Worm (Caenorhabditis elegans): ENCODE results near the gene unc-26.

The unc-26 gene

ce11 chrIV:13253841-13254240 lies 18.5 kb downstream of the unc-26 start, which contains the start of gene ttr-45 (continued):
- TF ChIP-seq nfyb-1 (GFP tag; IDR thresholded peaks at IDR 0.05) (no peak), zim-3 (tag; optimal IDR thresholded peaks at IDR 0.05) (no peak), hrde-1 (tag; optimal IDR thresholded peaks at IDR 0.05; ENCODE audit: borderline replicate concordance) (no peak), ztf-26 (tag; optimal IDR thresholded peaks at IDR 0.05) (no peak), tbp1 (GFP tag; optimal IDR thresholded peaks at IDR 0.05) (peak; percentile 27), ztf-22 (GFP tag; optimal IDR thresholded peaks at IDR 0.05) (peak; percentile 48), F57A8.1 (GFP tag; optimal IDR thresholded peaks at IDR 0.05) (no peak)

ce11 chrIV:13252211-13252610 lies 20.1 kb downstream of the unc-26 start, which contains the start of gene ttr-51:
TSS of gene ttr-51 (minus strand) at chrIV:13252311.
- no peak for TF ChIP-seq nfya-1 (tag; optimal IDR thresholded peaks at IDR 0.05; ENCODE audit: borderline replicate concordance, insufficient read depth)
- TF ChIP-seq F22D6.2 (tag; optimal IDR thresholded peaks at IDR 0.05), result no peak
- TF ChIP-seq nfya-2 (GFP tag; IDR thresholded peaks at IDR 0.05), result no peak
- TF ChIP-seq nfyb-1 (GFP tag; IDR thresholded peaks at IDR 0.05), result no peak
- TF ChIP-seq mcd-1 (GFP tag; IDR thresholded peaks at IDR 0.05), result no peak
- TF ChIP-seq sea-2 (GFP tag; IDR thresholded peaks at IDR 0.05), result no peak
- no peak for TF ChIP-seq hlh-26 (GFP tag; conservative IDR thresholded peaks at IDR 0.05)

ce11 chrIV:13250243-13250642 lies 22.1 kb downstream of the unc-26 start:
- TF ChIP-seq Y56A3A.18 (GFP tag; IDR thresholded peaks at IDR 0.05) (0 out of 2 replicates have a peak, but pooled peaks have one; percentile 11), cebp-1 (GFP tag; IDR thresholded peaks at IDR 0.05) (peak; percentile 70), cebp-1 (tag; optimal IDR thresholded peaks at IDR 0.05) (peak; percentile 45), B0336.3 (GFP tag; IDR thresholded peaks at IDR 0.05) (no peak), T26A5.8 (tag; optimal IDR thresholded peaks at IDR 0.05) (no peak), dox-1 (GFP tag; IDR thresholded peaks at IDR 0.05) (no peak), Y53G8AR.9 (GFP tag; conservative IDR thresholded peaks at IDR 0.05) (peak; percentile 63; the same call in 1 of the 2 replicates), repo-1 (tag; optimal IDR thresholded peaks at IDR 0.05) (peak; percentile 11), ZK185.1 (tag; optimal IDR thresholded peaks at IDR 0.05; ENCODE audit: poor library complexity, severe bottlenecking) (no peak), cebp-2 (GFP tag; IDR thresholded peaks at IDR 0.05) (0 out of 2 replicates have a peak, but pooled peaks have one; percentile 63), F37B4.10 (GFP tag; IDR thresholded peaks at IDR 0.05) (0 out of 2 replicates have a peak, but pooled peaks have one; percentile 43)

DNA sequence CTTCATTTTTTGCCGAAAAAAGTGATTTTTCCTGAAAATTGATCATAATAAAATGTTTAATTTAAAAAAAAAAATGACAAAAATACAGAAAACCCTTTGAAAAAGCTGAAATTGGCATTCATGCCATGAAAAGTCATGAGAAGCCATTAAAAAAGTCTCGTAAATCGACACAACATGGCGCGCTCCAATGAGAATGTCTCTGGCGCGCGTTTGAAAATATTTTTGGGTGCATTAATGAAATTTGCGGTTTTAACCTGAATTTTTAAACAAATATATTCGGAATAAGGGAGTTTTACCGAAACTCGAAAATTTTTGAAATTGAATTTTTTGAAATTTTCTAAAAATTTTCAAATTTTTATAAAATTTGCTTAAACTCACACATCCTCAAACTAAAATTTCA lies 24.5 kb downstream of the unc-26 start:
- no peak for TF ChIP-seq dpl-1 (GFP tag; optimal IDR thresholded peaks at IDR 0.05)
- no peak for TF ChIP-seq fkh-3 (tag; optimal IDR thresholded peaks at IDR 0.05)
- TF ChIP-seq attf-5 (GFP tag; optimal IDR thresholded peaks at IDR 0.05), result no peak
- peak; percentile 24 for TF ChIP-seq efl-1 (GFP tag; optimal IDR thresholded peaks at IDR 0.05)
- peak; percentile 59 for TF ChIP-seq lin-54 (GFP tag; optimal IDR thresholded peaks at IDR 0.05)
- TF ChIP-seq dpff-1 (tag; optimal IDR thresholded peaks at IDR 0.05), result no peak
- TF ChIP-seq ceh-58 (GFP tag; IDR thresholded peaks at IDR 0.05), result no peak

ce11 chrIV:13246961-13247360 lies 25.4 kb downstream of the unc-26 start, which contains the start of gene JC8.7:
TSS of gene JC8.7 (plus strand) at chrIV:13247261.
- TF ChIP-seq K12H6.12 (tag; optimal IDR thresholded peaks at IDR 0.05) (no peak), unc-62 (GFP tag; optimal IDR thresholded peaks at IDR 0.05) (no peak), atf-7 (tag; optimal IDR thresholded peaks at IDR 0.05) (no peak), ztf-6 (GFP tag; IDR thresholded peaks at IDR 0.05) (no peak), lir-1 (GFP tag; conservative IDR thresholded peaks at IDR 0.05) (no peak), C06A6.2 (GFP tag; conservative IDR thresholded peaks at IDR 0.05) (no peak), Y67H2A.10 (GFP tag; conservative IDR thresholded peaks at IDR 0.05) (no peak), lin-40 (tag; optimal IDR thresholded peaks at IDR 0.05) (no peak), C17E4.6 (GFP tag; IDR thresholded peaks at IDR 0.05) (no peak), ets-4 (GFP tag; optimal IDR thresholded peaks at IDR 0.05) (no peak), B0336.3 (GFP tag; IDR thresholded peaks at IDR 0.05) (no peak), dpl-1 (GFP tag; optimal IDR thresholded peaks at IDR 0.05) (no peak), tbx-9 (tag; optimal IDR thresholded peaks at IDR 0.05; ENCODE audit: borderline replicate concordance) (no peak), ceh-79 (tag; optimal IDR thresholded peaks at IDR 0.05) (no peak), ceh-27 (GFP tag; optimal IDR thresholded peaks at IDR 0.05) (no peak), lag-1 (GFP tag; IDR thresholded peaks at IDR 0.05) (no peak)
